Worm (Caenorhabditis elegans) whole organism, L1 larva: ENCODE data around the gene tgn-38.

Source experiments
- aha-1 ChIP-seq: fragments of 150-350 bp; optimal IDR thresholded peaks from 2 replicates; lab custom pipeline; 2014; ENCODE audit warnings: missing biosample characterization, missing genetic modification characterization
- efl-1 ChIP-seq, 4 experiments: fragments of 150-350 bp; optimal IDR thresholded peaks in 3 of 4; peaks in 1 of 4; 1 replicate in 1 of 4; 2 replicates in 3 of 4; lab custom pipeline; 2014; ENCODE audit warnings: missing biosample characterization in 2 of 4, missing genetic modification characterization in 2 of 4, missing genetic modification reagents in 2 of 4
- egl-27 ChIP-seq, 2 experiments: fragments of 150-350 bp in 1 of 2; sonication (generic microtip); optimal IDR thresholded peaks; 3 replicates each; lab custom pipeline; 2017 to 2018; ENCODE audit warnings: missing biosample characterization in 2 of 2, missing genetic modification characterization in 2 of 2, missing genetic modification reagents in 2 of 2
- hlh-4 ChIP-seq: sonication (generic microtip); optimal IDR thresholded peaks from 2 replicates; lab custom pipeline; 2016; ENCODE audit warnings: mild to moderate bottlenecking, missing genetic modification characterization, missing compliant biosample characterization
- jun-1 ChIP-seq: fragments of 150-350 bp; optimal IDR thresholded peaks from 2 replicates; lab custom pipeline; 2014; ENCODE audit warnings: missing biosample characterization, missing genetic modification reagents, missing genetic modification characterization
- nhr-28 ChIP-seq: fragments of 150-350 bp; optimal IDR thresholded peaks from 2 replicates; lab custom pipeline; 2014; ENCODE audit warnings: missing biosample characterization, missing genetic modification characterization
- unc-130 ChIP-seq: fragments of 150-350 bp; optimal IDR thresholded peaks from 2 replicates; lab custom pipeline; 2017; ENCODE audit warnings: missing biosample characterization, missing genetic modification characterization, inconsistent platforms

ce11 chrIV:12018920-12019319 lies 10.1 kb downstream of the tgn-38 start:
- TF ChIP-seq aha-1 (tag; lab: Kevin White, UChicago) (no peak), hlh-4 (tag; lab: Kevin White, UChicago) (no peak), egl-27 (tag; optimal IDR thresholded peaks at IDR 0.05; lab: Kevin White, UChicago) (no peak), nhr-28 (tag; lab: Kevin White, UChicago) (no peak), unc-130 (tag; lab: Kevin White, UChicago) (no peak), jun-1 (tag; lab: Kevin White, UChicago) (no peak), efl-1 (optimal IDR thresholded peaks at IDR 0.05; lab: Kevin White, UChicago) (no peak), efl-1 (GFP tag; optimal IDR thresholded peaks at IDR 0.05 in 1 of 2; lab: Kevin White, UChicago) (no peak)
